Worm (Caenorhabditis elegans): ENCODE results near the gene fbxc-28.
"Not testable (repeated sequence)": the region's sequence is repeated elsewhere in the genome, so short reads cannot be mapped to it uniquely, and the experiment has no call there.

The fbxc-28 gene

DNA sequence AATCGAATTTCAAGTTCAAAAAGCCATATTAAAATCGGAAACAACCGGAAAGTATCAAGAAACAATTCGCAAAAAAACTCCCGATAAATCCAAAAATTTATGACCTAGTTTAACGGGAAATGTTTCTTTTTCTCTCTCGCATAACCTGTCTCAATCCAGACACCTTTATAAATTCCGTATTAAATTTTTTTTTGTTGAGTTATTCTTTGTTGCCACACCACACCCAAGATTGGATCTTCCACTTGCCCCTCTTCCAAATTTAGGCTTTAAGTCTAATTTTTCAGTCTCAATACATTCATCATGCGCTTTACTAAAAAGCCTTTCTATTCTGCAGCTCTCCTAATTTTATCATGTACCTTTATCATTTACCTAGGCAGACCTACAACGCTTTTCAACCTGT lies 14.9 kb downstream of the fbxc-28 start, which contains the start of gene R07C3.3:
TSS of gene R07C3.3 (plus strand) at position 301 of the 400 bp plus-strand sequence.
- TF ChIP-seq ref-1 (GFP tag; conservative IDR thresholded peaks at IDR 0.05) = no peak
- no peak for TF ChIP-seq ztf-23 (GFP tag; IDR thresholded peaks at IDR 0.05)
- no peak for TF ChIP-seq cog-1 (tag; optimal IDR thresholded peaks at IDR 0.05)
- no peak for TF ChIP-seq tab-1 (GFP tag; IDR thresholded peaks at IDR 0.05)
- TF ChIP-seq klf-2 (GFP tag; conservative IDR thresholded peaks at IDR 0.05) = no peak
- no peak for TF ChIP-seq ztf-29 (GFP tag; IDR thresholded peaks at IDR 0.05)
- no peak for TF ChIP-seq med-1 (GFP tag; optimal IDR thresholded peaks at IDR 0.05; ENCODE audit: insufficient read depth)
- no peak for TF ChIP-seq flt-1 (GFP tag; IDR thresholded peaks at IDR 0.05)
- no peak for TF ChIP-seq T22C8.4 (GFP tag; IDR thresholded peaks at IDR 0.05)

DNA sequence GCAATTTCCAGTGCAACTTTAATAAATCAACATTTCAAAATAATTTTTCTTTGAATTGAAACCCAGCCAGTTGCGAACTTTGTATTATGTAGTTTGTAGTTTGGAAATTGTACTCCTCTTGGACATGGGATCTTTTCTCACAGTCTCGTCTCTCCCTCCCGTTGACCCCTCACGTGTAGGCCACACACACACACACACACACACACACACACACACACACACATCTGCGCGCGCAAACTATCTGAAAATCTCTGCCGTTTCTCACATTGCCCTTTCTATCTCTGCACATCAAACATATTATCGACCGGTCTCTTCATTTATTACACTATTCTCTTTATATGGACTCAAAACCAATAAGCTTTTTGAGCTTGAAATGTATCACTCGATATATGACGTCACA lies 17.2 kb downstream of the fbxc-28 start, which contains the start of gene fbxc-36:
TSS of gene fbxc-36 (plus strand) at position 205 of the 400 bp plus-strand sequence.
- no peak for TF ChIP-seq klf-2 (GFP tag; conservative IDR thresholded peaks at IDR 0.05)
- TF ChIP-seq ref-1 (GFP tag; conservative IDR thresholded peaks at IDR 0.05) = no peak
- no peak for TF ChIP-seq T22C8.4 (GFP tag; IDR thresholded peaks at IDR 0.05)
- TF ChIP-seq cog-1 (tag; optimal IDR thresholded peaks at IDR 0.05) = no peak
- no peak for TF ChIP-seq flt-1 (GFP tag; IDR thresholded peaks at IDR 0.05)
- no peak for TF ChIP-seq med-1 (GFP tag; optimal IDR thresholded peaks at IDR 0.05; ENCODE audit: insufficient read depth)
- TF ChIP-seq ztf-29 (GFP tag; IDR thresholded peaks at IDR 0.05) = no peak
- no peak for TF ChIP-seq tab-1 (GFP tag; IDR thresholded peaks at IDR 0.05)
- no peak for TF ChIP-seq ztf-23 (GFP tag; IDR thresholded peaks at IDR 0.05)

DNA sequence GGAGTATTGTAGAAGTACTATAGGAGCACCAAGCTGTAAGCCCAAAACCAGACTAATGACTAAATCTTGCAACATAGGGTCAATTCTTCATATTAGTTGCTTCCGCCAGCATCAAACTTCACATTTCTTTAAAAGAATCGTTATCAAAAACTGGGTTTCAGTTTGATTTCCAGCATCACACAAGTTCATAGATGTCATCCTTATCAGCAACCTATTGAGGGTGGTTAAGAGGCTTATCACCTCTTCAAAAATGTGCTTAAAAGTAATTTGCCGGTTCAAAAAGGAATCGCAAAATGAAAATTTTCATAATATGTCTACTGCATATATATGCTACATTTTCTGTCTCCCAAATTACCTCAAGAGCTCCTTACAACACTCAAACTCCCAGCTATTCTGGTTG lies 20.2 kb downstream of the fbxc-28 start, which contains the start of gene clec-43:
TSS of gene clec-43 (plus strand) at position 294 of the 400 bp plus-strand sequence.
- TF ChIP-seq klf-2 (GFP tag; conservative IDR thresholded peaks at IDR 0.05) = no peak
- no peak for TF ChIP-seq ref-1 (GFP tag; conservative IDR thresholded peaks at IDR 0.05)
- no peak for TF ChIP-seq cog-1 (tag; optimal IDR thresholded peaks at IDR 0.05)
- TF ChIP-seq ztf-29 (GFP tag; IDR thresholded peaks at IDR 0.05) = no peak
- no peak for TF ChIP-seq ztf-23 (GFP tag; IDR thresholded peaks at IDR 0.05)
- no peak for TF ChIP-seq tab-1 (GFP tag; IDR thresholded peaks at IDR 0.05)
- no peak for TF ChIP-seq flt-1 (GFP tag; IDR thresholded peaks at IDR 0.05)
- no peak for TF ChIP-seq med-1 (GFP tag; optimal IDR thresholded peaks at IDR 0.05; ENCODE audit: insufficient read depth)
- no peak for TF ChIP-seq T22C8.4 (GFP tag; IDR thresholded peaks at IDR 0.05)

DNA sequence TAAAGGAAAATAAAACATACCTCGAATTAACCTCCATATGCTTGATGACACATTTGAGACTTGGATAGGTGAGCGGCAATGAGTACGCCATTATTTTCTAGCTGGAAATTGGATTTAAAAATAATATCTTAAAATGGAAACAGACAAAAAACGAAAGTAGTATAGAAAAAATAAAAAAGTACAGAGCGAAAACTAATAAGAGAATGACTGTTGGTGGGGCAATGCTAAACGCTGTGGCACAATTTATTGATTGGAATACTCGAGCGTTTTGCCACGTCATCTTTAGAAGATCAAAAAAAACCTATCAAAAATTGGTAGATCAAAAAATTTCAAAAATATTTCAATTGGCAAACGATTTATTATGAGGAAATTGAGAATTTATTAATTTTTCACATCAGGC lies 24.5 kb downstream of the fbxc-28 start, which contains the start of gene fbxc-32:
TSS of gene fbxc-32 (minus strand) at position 101 of the 400 bp plus-strand sequence.
- TF ChIP-seq ztf-23 (GFP tag; IDR thresholded peaks at IDR 0.05) (no peak), ref-1 (GFP tag; conservative IDR thresholded peaks at IDR 0.05) (no peak), tab-1 (GFP tag; IDR thresholded peaks at IDR 0.05) (no peak), med-1 (GFP tag; optimal IDR thresholded peaks at IDR 0.05; ENCODE audit: insufficient read depth) (no peak), ztf-29 (GFP tag; IDR thresholded peaks at IDR 0.05) (no peak), cog-1 (tag; optimal IDR thresholded peaks at IDR 0.05) (no peak), T22C8.4 (GFP tag; IDR thresholded peaks at IDR 0.05) (no peak), klf-2 (GFP tag; conservative IDR thresholded peaks at IDR 0.05) (no peak), flt-1 (GFP tag; IDR thresholded peaks at IDR 0.05) (no peak)

DNA sequence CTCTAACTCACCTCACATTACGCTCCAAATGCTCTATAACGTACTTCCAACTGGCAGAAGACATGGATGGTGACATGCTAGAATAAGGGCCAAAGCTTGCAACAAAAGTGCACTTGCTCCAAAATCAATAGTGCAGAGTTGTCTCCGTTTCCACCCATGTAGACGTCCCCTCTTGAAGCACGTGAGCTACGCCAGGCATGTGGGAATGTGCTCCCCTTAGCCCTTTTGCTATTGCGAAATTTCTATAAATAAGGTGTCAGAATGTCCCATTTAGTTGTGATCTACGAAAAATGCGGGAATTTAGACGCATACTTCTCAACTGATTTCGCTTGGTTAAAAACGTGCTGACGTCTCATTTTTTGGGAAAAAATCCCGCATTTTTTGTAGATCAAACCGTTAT lies 26.8 kb downstream of the fbxc-28 start:
- TF ChIP-seq flt-1 (GFP tag; IDR thresholded peaks at IDR 0.05) (no peak), cog-1 (tag; optimal IDR thresholded peaks at IDR 0.05) (no peak), ztf-23 (GFP tag; IDR thresholded peaks at IDR 0.05) (no peak), ztf-29 (GFP tag; IDR thresholded peaks at IDR 0.05) (no peak), ref-1 (GFP tag; conservative IDR thresholded peaks at IDR 0.05) (no peak), tab-1 (GFP tag; IDR thresholded peaks at IDR 0.05) (no peak), T22C8.4 (GFP tag; IDR thresholded peaks at IDR 0.05) (no peak), klf-2 (GFP tag; conservative IDR thresholded peaks at IDR 0.05) (no peak), med-1 (GFP tag; optimal IDR thresholded peaks at IDR 0.05; ENCODE audit: insufficient read depth) (no peak)

DNA sequence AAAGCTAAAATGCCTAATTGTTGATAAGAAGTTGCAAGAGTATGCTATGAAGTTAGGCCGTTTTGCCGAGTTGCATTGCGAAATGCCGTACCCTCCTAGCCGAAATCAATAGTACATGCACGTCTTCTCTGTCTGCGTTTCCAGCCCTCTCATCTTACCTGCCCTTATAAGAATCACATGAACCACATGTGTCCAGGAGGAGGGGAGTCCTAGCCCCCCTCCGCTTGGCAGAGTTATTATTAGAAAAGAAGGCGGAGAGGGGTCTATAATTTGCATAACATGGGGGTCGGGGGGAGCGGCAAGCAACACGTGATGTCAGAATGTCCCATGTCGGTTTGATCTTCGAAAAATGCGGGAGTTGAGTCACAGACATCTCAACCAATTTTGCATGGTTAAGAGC lies 29.4 kb downstream of the fbxc-28 start:
- TF ChIP-seq flt-1 (GFP tag; IDR thresholded peaks at IDR 0.05) (peak; percentile 61; the same call in 1 of the 2 replicates), ztf-29 (GFP tag; IDR thresholded peaks at IDR 0.05) (0 out of 2 replicates have a peak, but pooled peaks have one; percentile 18), tab-1 (GFP tag; IDR thresholded peaks at IDR 0.05) (no peak), cog-1 (tag; optimal IDR thresholded peaks at IDR 0.05) (no peak), T22C8.4 (GFP tag; IDR thresholded peaks at IDR 0.05) (no peak), ztf-23 (GFP tag; IDR thresholded peaks at IDR 0.05) (no peak)

DNA sequence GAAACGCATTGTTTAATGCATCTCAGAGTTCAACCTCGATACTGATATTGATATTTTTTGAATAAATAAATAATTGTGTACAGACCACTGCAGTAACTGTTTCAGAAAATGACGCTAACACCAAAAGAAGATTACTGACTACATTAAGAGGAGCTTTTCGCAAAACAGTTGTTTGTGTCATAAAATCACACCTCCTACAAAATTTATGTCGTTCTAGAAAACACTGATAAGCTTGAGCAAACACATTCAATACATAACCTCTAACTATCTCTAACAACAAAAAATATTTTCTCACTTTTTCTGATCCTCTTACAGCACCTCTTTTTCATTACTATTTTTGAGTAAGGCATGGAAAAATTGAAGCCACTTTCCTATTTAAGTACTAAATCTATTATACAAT lies 31.0 kb downstream of the fbxc-28 start, which contains the start of gene fbxc-7:
TSS of gene fbxc-7 (plus strand) at position 301 of the 400 bp plus-strand sequence.
- TF ChIP-seq tab-1, flt-1, ztf-29 (GFP tag; IDR thresholded peaks at IDR 0.05): not testable (repeated sequence)

DNA sequence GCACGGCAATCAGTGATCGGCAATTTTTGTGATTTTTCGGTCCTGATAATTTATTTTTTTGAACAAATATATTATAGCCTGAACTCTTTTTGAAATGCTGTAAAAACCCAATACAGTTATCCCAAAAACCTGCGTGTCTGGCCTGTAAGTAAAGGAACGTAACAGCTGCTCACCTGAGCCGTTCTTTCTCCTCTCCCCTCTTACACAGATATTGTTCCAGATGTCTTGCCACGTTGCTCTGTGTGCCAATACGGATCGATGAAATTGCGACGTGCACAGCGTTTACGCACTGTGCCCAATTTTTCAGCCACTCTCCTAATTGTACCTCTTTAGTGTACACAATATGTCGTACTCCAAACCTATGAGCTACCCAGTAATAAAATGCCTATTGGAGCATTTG lies 35.0 kb downstream of the fbxc-28 start, which contains the start of gene sdz-4:
TSS of gene sdz-4 (plus strand) at position 301 of the 400 bp plus-strand sequence.
- no peak for TF ChIP-seq klf-2 (GFP tag; conservative IDR thresholded peaks at IDR 0.05)
- no peak for TF ChIP-seq med-1 (GFP tag; optimal IDR thresholded peaks at IDR 0.05; ENCODE audit: insufficient read depth)
- TF ChIP-seq ztf-29 (GFP tag; IDR thresholded peaks at IDR 0.05) = no peak
- no peak for TF ChIP-seq T22C8.4 (GFP tag; IDR thresholded peaks at IDR 0.05)
- no peak for TF ChIP-seq flt-1 (GFP tag; IDR thresholded peaks at IDR 0.05)
- TF ChIP-seq ref-1 (GFP tag; conservative IDR thresholded peaks at IDR 0.05) = no peak
- TF ChIP-seq cog-1 (tag; optimal IDR thresholded peaks at IDR 0.05) = no peak
- no peak for TF ChIP-seq ztf-23 (GFP tag; IDR thresholded peaks at IDR 0.05)
- no peak for TF ChIP-seq tab-1 (GFP tag; IDR thresholded peaks at IDR 0.05)

DNA sequence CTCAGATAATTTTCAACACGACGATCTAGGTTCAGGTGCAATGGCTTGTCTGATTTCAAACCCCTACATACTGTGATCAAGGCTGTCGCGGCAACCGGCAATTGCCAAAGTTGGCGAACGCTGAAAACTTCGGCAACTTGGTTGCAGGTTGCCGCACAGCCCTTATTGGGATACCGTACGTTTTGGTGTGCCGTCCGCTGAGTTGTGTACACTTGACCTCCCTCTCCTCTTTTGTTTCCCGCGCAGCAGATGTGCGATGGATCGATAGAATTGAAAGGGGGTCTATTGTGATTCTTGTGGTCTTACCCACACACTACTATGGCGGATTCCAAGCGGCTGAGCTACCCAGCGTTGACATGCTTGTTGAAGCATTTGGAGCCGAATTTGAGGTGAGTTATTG lies 36.6 kb downstream of the fbxc-28 start, which contains the start of the genes C32B5.18 and C32B5.7:
TSS of gene C32B5.18 (plus strand) at position 301 of the 400 bp plus-strand sequence.
TSS of gene C32B5.7 (plus strand) at position 311 of the 400 bp plus-strand sequence.
- TF ChIP-seq ztf-29 (GFP tag; IDR thresholded peaks at IDR 0.05) (no peak), cog-1 (tag; optimal IDR thresholded peaks at IDR 0.05) (no peak), flt-1 (GFP tag; IDR thresholded peaks at IDR 0.05) (no peak), med-1 (GFP tag; optimal IDR thresholded peaks at IDR 0.05; ENCODE audit: insufficient read depth) (no peak), ztf-23 (GFP tag; IDR thresholded peaks at IDR 0.05) (no peak), ref-1 (GFP tag; conservative IDR thresholded peaks at IDR 0.05) (no peak), T22C8.4 (GFP tag; IDR thresholded peaks at IDR 0.05) (no peak), klf-2 (GFP tag; conservative IDR thresholded peaks at IDR 0.05) (no peak), tab-1 (GFP tag; IDR thresholded peaks at IDR 0.05) (no peak)

Measured in whole organism, midembryonic.